Worm (Caenorhabditis elegans): ENCODE data around the gene gpa-11.

DNA sequence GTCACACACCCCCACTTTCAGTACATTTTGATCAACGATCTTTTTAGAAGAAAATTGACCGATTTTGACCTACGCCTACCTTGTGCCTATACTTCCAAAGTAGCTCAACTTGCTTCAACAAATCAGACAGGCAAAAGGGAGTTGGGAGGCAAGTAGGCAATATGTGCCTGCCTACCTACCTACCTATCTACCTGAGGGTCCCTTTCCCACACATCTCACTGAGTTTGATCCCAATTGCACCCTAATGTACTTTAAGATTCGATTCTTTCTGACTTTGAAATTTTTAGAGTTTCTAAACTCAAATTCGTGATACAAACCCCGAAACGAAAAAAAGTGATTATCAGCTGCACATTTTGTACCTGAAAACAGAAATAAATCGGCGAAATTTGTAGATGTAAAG lies 20.7 kb downstream of the gpa-11 start:
- no peak for TF ChIP-seq unc-42 (tag; optimal IDR thresholded peaks at IDR 0.05)
- no peak for TF ChIP-seq fkh-10 (GFP tag; optimal IDR thresholded peaks at IDR 0.05)

Data from whole organism, late embryonic.